Worm (Caenorhabditis elegans): Measurements from ENCODE around the gene C06A8.6.

- TF ChIP-seq nhr-237 (tag; optimal IDR thresholded peaks at IDR 0.05) (no peak), skn-1 (tag; optimal IDR thresholded peaks at IDR 0.05) (no peak), ztf-4 (tag; optimal IDR thresholded peaks at IDR 0.05) (no peak), fkh-10 (GFP tag; optimal IDR thresholded peaks at IDR 0.05) (no peak), pqm-1 (tag; optimal IDR thresholded peaks at IDR 0.05) (no peak), lin-39 (tag; optimal IDR thresholded peaks at IDR 0.05) (no peak)
Measured at ce11 chrII:7761440-7761839, 10.9 kb upstream of the C06A8.6 start, which contains the start of gene B0228.8.

Data from whole organism, L3 larva.